Worm (Caenorhabditis elegans): ENCODE results near the gene F19G12.1.

ce11 chrX:1419163-1419696 is 11.6 kb upstream of the F19G12.1 start, which contains the start of gene F19G12.9:
- TF ChIP-seq W03F9.2 (tag; optimal IDR thresholded peaks at IDR 0.05) (no peak), him-1 (tag; optimal IDR thresholded peaks at IDR 0.05) (no peak)

All from whole organism, L4/young adult.